Worm (Caenorhabditis elegans): Measurements from ENCODE around the gene F10E9.5.

- TF ChIP-seq elt-4 (tag; optimal IDR thresholded peaks at IDR 0.05): no peak
- no peak for TF ChIP-seq elt-2 (tag; optimal IDR thresholded peaks at IDR 0.05)
- no peak for TF ChIP-seq unc-42 (tag; optimal IDR thresholded peaks at IDR 0.05)
- no peak for TF ChIP-seq ceh-9 (tag; optimal IDR thresholded peaks at IDR 0.05)
- TF ChIP-seq ceh-31 (tag; optimal IDR thresholded peaks at IDR 0.05): no peak
- no peak for TF ChIP-seq hlh-30 (tag; optimal IDR thresholded peaks at IDR 0.05; ENCODE audit: insufficient read depth)
- TF ChIP-seq hlh-13 (GFP tag; optimal IDR thresholded peaks at IDR 0.05): no peak
- TF ChIP-seq fax-1 (tag; optimal IDR thresholded peaks at IDR 0.05): no peak
- no peak for TF ChIP-seq ceh-22 (tag; optimal IDR thresholded peaks at IDR 0.05)
- TF ChIP-seq nfya-1 (tag; optimal IDR thresholded peaks at IDR 0.05): no peak
- no peak for TF ChIP-seq lim-6 (tag; optimal IDR thresholded peaks at IDR 0.05)
- TF ChIP-seq nhr-11 (tag; optimal IDR thresholded peaks at IDR 0.05): no peak
- no peak for TF ChIP-seq fkh-10 (GFP tag; optimal IDR thresholded peaks at IDR 0.05)
- TF ChIP-seq rnt-1 (tag; optimal IDR thresholded peaks at IDR 0.05): no peak
Measured at ce11 chrIII:8355462-8355815, 48.0 kb downstream of the F10E9.5 start.
